Fruit fly (Drosophila melanogaster) whole organism, pupa: ENCODE measurements around the gene Pdhb.

Experiments
- CG10348 ChIP-seq: fragments of 200-800 bp; sonication (Bioruptor generic); IDR thresholded peaks from 2 replicates; pipeline ENCODE4 v1.3.6; 2022; ENCODE audit warnings: missing biosample characterization, missing genetic modification characterization
- CG12605 ChIP-seq: fragments of 200-800 bp; sonication (Bioruptor generic); IDR thresholded peaks from 2 replicates; pipeline ENCODE4 v1.3.6; 2022; ENCODE audit warnings: missing biosample characterization, missing genetic modification characterization
- CG13204 ChIP-seq: fragments of 200-800 bp; sonication (Bioruptor generic); optimal IDR thresholded peaks from 2 replicates; lab custom pipeline; 2018; ENCODE audit warnings: missing biosample characterization, mild to moderate bottlenecking, missing genetic modification characterization, moderate library complexity
- CG14655 ChIP-seq: fragments of 200-800 bp; sonication (Bioruptor generic); optimal IDR thresholded peaks from 3 replicates; lab custom pipeline; 2017; ENCODE audit warnings: mild to moderate bottlenecking, missing biosample characterization, missing genetic modification reagents, missing genetic modification characterization
- CG15710 ChIP-seq: fragments of 200-800 bp; sonication (Bioruptor generic); optimal IDR thresholded peaks from 2 replicates; lab custom pipeline; 2018; ENCODE audit warnings: missing biosample characterization, mild to moderate bottlenecking, missing genetic modification characterization, moderate library complexity
- CG17806 ChIP-seq: fragments of 200-800 bp; sonication (Bioruptor generic); optimal IDR thresholded peaks from 2 replicates; lab custom pipeline; 2018; ENCODE audit warnings: missing biosample characterization, mild to moderate bottlenecking, missing genetic modification characterization, moderate library complexity
- CG32121 ChIP-seq: fragments of 200-800 bp; sonication (Bioruptor generic); IDR thresholded peaks from 2 replicates; pipeline ENCODE4 v1.3.6; 2022; ENCODE audit warnings: missing biosample characterization, missing genetic modification characterization
- CG34367 ChIP-seq: fragments of 200-800 bp; sonication (Bioruptor generic); optimal IDR thresholded peaks from 2 replicates; lab custom pipeline; 2018; ENCODE audit warnings: missing biosample characterization, mild to moderate bottlenecking, missing genetic modification characterization
- CG4496 ChIP-seq: fragments of 200-800 bp; sonication (Bioruptor generic); IDR thresholded peaks from 3 replicates; pipeline ENCODE4 v1.3.6; 2022; ENCODE audit warnings: missing biosample characterization, missing genetic modification characterization
- CG8159 ChIP-seq: fragments of 200-800 bp; sonication (Bioruptor generic); optimal IDR thresholded peaks from 3 replicates; lab custom pipeline; 2018; ENCODE audit warnings: missing biosample characterization, mild to moderate bottlenecking, missing genetic modification characterization, moderate library complexity
- CG8301 ChIP-seq: fragments of 200-800 bp; sonication (Bioruptor generic); optimal IDR thresholded peaks from 2 replicates; lab custom pipeline; 2018; ENCODE audit warnings: missing biosample characterization, mild to moderate bottlenecking, missing genetic modification characterization
- CG9948 ChIP-seq: fragments of 200-800 bp; sonication (Bioruptor generic); optimal IDR thresholded peaks from 2 replicates; lab custom pipeline; 2018; ENCODE audit warnings: missing biosample characterization, mild to moderate bottlenecking, missing genetic modification characterization, moderate library complexity
- D1 ChIP-seq: fragments of 200-800 bp; sonication (Bioruptor generic); optimal IDR thresholded peaks from 2 replicates; lab custom pipeline; 2018; ENCODE audit warnings: missing biosample characterization, mild to moderate bottlenecking, missing genetic modification characterization, moderate library complexity
- EcR ChIP-seq: fragments of 200-800 bp; sonication (Bioruptor generic); optimal IDR thresholded peaks from 3 replicates; lab custom pipeline; 2019; ENCODE audit warnings: missing biosample characterization, missing genetic modification characterization, mild to moderate bottlenecking, moderate library complexity, missing genetic modification reagents
- Ets98B ChIP-seq: fragments of 200-800 bp; sonication (Bioruptor generic); IDR thresholded peaks from 2 replicates; pipeline ENCODE4 v1.3.6; 2022; ENCODE audit warnings: missing biosample characterization, missing genetic modification characterization
- Pif1A ChIP-seq: fragments of 200-800 bp; sonication (Bioruptor generic); optimal IDR thresholded peaks from 3 replicates; lab custom pipeline; 2016; ENCODE audit warnings: missing biosample characterization, missing genetic modification characterization
- Pif1B ChIP-seq: fragments of 200-800 bp; sonication (Bioruptor generic); optimal IDR thresholded peaks from 3 replicates; lab custom pipeline; 2016; ENCODE audit warnings: missing biosample characterization, missing genetic modification characterization
- Snoo ChIP-seq: fragments of 200-800 bp; sonication (Bioruptor generic); optimal IDR thresholded peaks from 3 replicates; lab custom pipeline; 2017; ENCODE audit warnings: missing biosample characterization, mild to moderate bottlenecking, missing genetic modification characterization, inconsistent platforms
- fd96Ca ChIP-seq: fragments of 200-800 bp; sonication (Bioruptor generic); IDR thresholded peaks from 3 replicates; pipeline ENCODE4 v1.3.6; 2022; ENCODE audit warnings: missing biosample characterization, missing genetic modification characterization
- gl ChIP-seq: fragments of 200-800 bp; sonication (Bioruptor generic); optimal IDR thresholded peaks from 2 replicates; lab custom pipeline; 2018; ENCODE audit warnings: missing biosample characterization, mild to moderate bottlenecking, missing genetic modification characterization
- rn ChIP-seq: fragments of 200-800 bp; sonication (Bioruptor generic); IDR thresholded peaks from 2 replicates; pipeline ENCODE4 v1.3.6; 2022; ENCODE audit warnings: missing biosample characterization, missing genetic modification characterization

Gene Pdhb

DNA sequence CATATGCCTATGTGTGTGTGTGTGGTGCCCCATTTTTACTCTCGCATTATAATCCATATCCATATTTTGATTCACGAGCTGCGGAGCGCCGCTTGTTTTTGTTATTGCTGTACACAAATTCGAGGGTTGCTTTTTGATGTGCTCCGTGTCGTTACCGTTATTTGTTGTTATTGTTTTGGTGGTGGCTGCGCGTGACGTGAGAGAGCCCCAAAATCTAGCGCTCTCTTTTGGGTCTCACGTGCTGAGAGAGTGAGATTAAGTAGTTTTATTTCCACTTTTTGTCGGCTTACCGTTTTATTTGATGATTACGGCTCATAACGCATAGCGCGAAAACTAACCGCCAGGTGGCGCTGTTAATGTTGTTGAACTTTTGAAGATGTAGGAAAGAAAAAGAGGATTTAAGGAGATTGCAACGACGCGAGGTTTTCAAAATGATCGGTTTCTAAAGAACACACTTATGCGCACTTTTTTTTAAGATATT is 25.5 kb upstream of the Pdhb start:
- TF ChIP-seq D1 (tag; lab: Kevin White, UChicago), result no peak
- TF ChIP-seq CG9948, result no peak
- TF ChIP-seq, all 21 proteins: peak for 0

DNA sequence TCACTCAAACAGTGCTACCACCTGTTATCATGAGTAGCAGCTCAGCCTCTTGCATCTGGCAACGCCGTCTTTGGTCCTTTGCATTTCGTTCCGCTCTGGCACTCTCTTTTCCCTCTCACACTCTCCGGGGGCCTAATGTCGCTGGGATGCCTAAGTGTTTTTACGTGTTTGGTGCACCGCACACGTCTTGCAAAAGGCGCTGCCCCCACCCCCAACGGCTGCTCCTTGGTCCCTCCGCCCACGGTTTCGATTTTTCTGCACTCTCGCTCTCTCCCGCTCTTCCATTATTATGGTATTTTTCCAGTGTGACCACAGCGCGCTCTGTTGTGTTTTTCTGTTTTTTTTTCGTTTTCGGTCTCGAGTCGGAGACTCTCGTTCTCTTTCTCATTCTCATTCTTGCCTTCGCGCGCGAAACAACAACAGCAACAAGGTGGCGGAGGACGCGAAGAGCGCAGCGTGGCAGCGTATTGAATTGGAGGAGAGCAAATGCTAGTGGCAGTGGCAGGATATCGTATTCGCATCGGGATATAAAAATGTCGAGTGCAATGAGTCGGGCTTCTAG is 24.9 kb upstream of the Pdhb start:
- TF ChIP-seq CG15710 (tag; lab: Kevin White, UChicago), result no peak
- peak; percentile 67 for TF ChIP-seq CG13204 (GFP tag; lab: Kevin White, UChicago)
- no peak for TF ChIP-seq CG34367 (tag; lab: Kevin White, UChicago)
- no peak for TF ChIP-seq CG14655 (GFP tag; lab: Kevin White, UChicago)
- no peak for TF ChIP-seq Snoo (tag; lab: Kevin White, UChicago)
- TF ChIP-seq gl (tag; lab: Kevin White, UChicago), result peak; percentile 25
- peak; percentile 13 for TF ChIP-seq CG8159 (tag; lab: Kevin White, UChicago)
- no peak for TF ChIP-seq CG32121 (GFP tag; lab: Robert Waterston, UW)
- TF ChIP-seq Ets98B (GFP tag; lab: Robert Waterston, UW), result peak; percentile 26; the same call in 1 of the 2 replicates
- no peak for TF ChIP-seq Pif1B (GFP tag; lab: Kevin White, UChicago)
- TF ChIP-seq CG8301 (tag; lab: Kevin White, UChicago), result no peak
- TF ChIP-seq CG9948, result no peak
- peak; percentile 44; the same call in 1 of the 2 replicates for TF ChIP-seq CG12605 (GFP tag; lab: Robert Waterston, UW)
- TF ChIP-seq CG10348 (GFP tag; lab: Robert Waterston, UW), result no peak
- peak; percentile 20 for TF ChIP-seq Pif1A (GFP tag; lab: Kevin White, UChicago)
- TF ChIP-seq fd96Ca, result no peak
- no peak for TF ChIP-seq EcR (GFP tag; lab: Kevin White, UChicago)
- TF ChIP-seq rn (GFP tag; lab: Robert Waterston, UW), result no peak
- no peak for TF ChIP-seq D1 (tag; lab: Kevin White, UChicago)
- TF ChIP-seq CG4496 (GFP tag; lab: Robert Waterston, UW), result peak; percentile 61; the same call in 2 of the 3 replicates
- peak; percentile 7 for TF ChIP-seq CG17806 (tag; lab: Kevin White, UChicago)

- peak; percentile 72 for TF ChIP-seq CG14655 (GFP tag; lab: Kevin White, UChicago)
- no peak for TF ChIP-seq CG10348 (GFP tag; lab: Robert Waterston, UW)
- no peak for TF ChIP-seq EcR (GFP tag; lab: Kevin White, UChicago)
- peak; percentile 52 for TF ChIP-seq Pif1B (GFP tag; lab: Kevin White, UChicago)
- no peak for TF ChIP-seq rn (GFP tag; lab: Robert Waterston, UW)
- peak; percentile 51 for TF ChIP-seq CG8159 (tag; lab: Kevin White, UChicago)
- TF ChIP-seq CG13204 (GFP tag; lab: Kevin White, UChicago), result no peak
- TF ChIP-seq CG4496 (GFP tag; lab: Robert Waterston, UW), result peak; percentile 55; the same call in 1 of the 3 replicates
- TF ChIP-seq Snoo (tag; lab: Kevin White, UChicago), result peak; percentile 39
- peak; percentile 54 for TF ChIP-seq CG17806 (tag; lab: Kevin White, UChicago)
- no peak for TF ChIP-seq fd96Ca
- TF ChIP-seq CG15710 (tag; lab: Kevin White, UChicago), result peak; percentile 34
- peak; percentile 32 for TF ChIP-seq CG34367 (tag; lab: Kevin White, UChicago)
- peak; percentile 52 for TF ChIP-seq Pif1A (GFP tag; lab: Kevin White, UChicago)
- TF ChIP-seq Ets98B (GFP tag; lab: Robert Waterston, UW), result peak; percentile 24; the same call in 1 of the 2 replicates
- TF ChIP-seq CG12605 (GFP tag; lab: Robert Waterston, UW), result no peak
- TF ChIP-seq D1 (tag; lab: Kevin White, UChicago), result no peak
- TF ChIP-seq CG9948, result peak; percentile 59
- no peak for TF ChIP-seq CG32121 (GFP tag; lab: Robert Waterston, UW)
- peak; percentile 61 for TF ChIP-seq CG8301 (tag; lab: Kevin White, UChicago)
- TF ChIP-seq gl (tag; lab: Kevin White, UChicago), result no peak
Measured at dm6 chr3R:29088938-29089661, 23.8 kb upstream of the Pdhb start.

dm6 chr3R:29089662-29090007 is 23.2 kb upstream of the Pdhb start:
- peak; percentile 60; the same call in 1 of the 3 replicates for TF ChIP-seq CG4496 (GFP tag; lab: Robert Waterston, UW)
- no peak for TF ChIP-seq CG17806 (tag; lab: Kevin White, UChicago)
- no peak for TF ChIP-seq CG34367 (tag; lab: Kevin White, UChicago)
- TF ChIP-seq CG14655 (GFP tag; lab: Kevin White, UChicago), result peak; percentile 57
- TF ChIP-seq CG8301 (tag; lab: Kevin White, UChicago), result peak; percentile 36
- no peak for TF ChIP-seq CG12605 (GFP tag; lab: Robert Waterston, UW)
- peak; percentile 33; the same call in 1 of the 2 replicates for TF ChIP-seq CG32121 (GFP tag; lab: Robert Waterston, UW)

DNA sequence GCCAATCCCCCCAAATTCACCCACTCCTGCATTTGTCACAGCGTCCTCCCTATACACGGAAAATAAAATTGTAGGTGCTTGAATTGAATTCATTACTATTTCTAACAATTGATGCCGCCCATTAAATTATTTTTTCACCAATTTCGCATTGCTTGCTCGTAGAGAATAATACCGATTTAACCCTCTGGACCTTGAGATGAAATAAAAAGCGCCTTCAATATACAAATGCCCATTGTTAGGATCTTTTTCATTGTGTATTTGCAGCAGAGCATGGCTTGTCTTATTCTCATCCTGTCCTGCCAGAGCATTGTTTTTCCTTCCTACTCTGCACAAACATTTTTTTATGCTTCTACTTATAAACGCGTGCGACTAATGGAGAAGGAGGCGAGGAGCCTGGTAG is 21.3 kb upstream of the Pdhb start:
- TF ChIP-seq CG4496 (GFP tag; lab: Robert Waterston, UW) (no peak; the same call in 2 of the 3 replicates), gl (tag; lab: Kevin White, UChicago) (no peak), CG9948 (peak; percentile 77), Ets98B (GFP tag; lab: Robert Waterston, UW) (peak; percentile 25; the same call in 1 of the 2 replicates), D1 (tag; lab: Kevin White, UChicago) (no peak), EcR (GFP tag; lab: Kevin White, UChicago) (no peak), CG10348 (GFP tag; lab: Robert Waterston, UW) (no peak), CG17806 (tag; lab: Kevin White, UChicago) (peak; percentile 76), CG8301 (tag; lab: Kevin White, UChicago) (peak; percentile 48), Pif1B (GFP tag; lab: Kevin White, UChicago) (peak; percentile 15), Snoo (tag; lab: Kevin White, UChicago) (peak; percentile 13), CG15710 (tag; lab: Kevin White, UChicago) (peak; percentile 58), CG32121 (GFP tag; lab: Robert Waterston, UW) (no peak), Pif1A (GFP tag; lab: Kevin White, UChicago) (peak; percentile 59), CG14655 (GFP tag; lab: Kevin White, UChicago) (peak; percentile 60), CG34367 (tag; lab: Kevin White, UChicago) (peak; percentile 58), fd96Ca (peak; percentile 61; the same call in 2 of the 3 replicates), CG13204 (GFP tag; lab: Kevin White, UChicago) (no peak), rn (GFP tag; lab: Robert Waterston, UW) (no peak), CG12605 (GFP tag; lab: Robert Waterston, UW) (no peak), CG8159 (tag; lab: Kevin White, UChicago) (peak; percentile 73)
